Worm (Caenorhabditis elegans) whole organism, L3 larva: ENCODE data around the gene D2096.11.
"Not testable (repeated sequence)": the region's sequence is repeated elsewhere in the genome, so short reads cannot be mapped to it uniquely, and the experiment has no call there.

Experiments used
- ZK546.5 ChIP-seq: sonication (generic microtip); optimal IDR thresholded peaks from 2 replicates; lab custom pipeline; 2017; ENCODE audit warnings: missing biosample characterization, missing genetic modification characterization
- aly-2 ChIP-seq: fragments of 150-350 bp; optimal IDR thresholded peaks from 2 replicates; lab custom pipeline; 2014; ENCODE audit warnings: missing biosample characterization, missing genetic modification characterization
- ceh-16 ChIP-seq: sonication (generic microtip); optimal IDR thresholded peaks from 2 replicates; lab custom pipeline; 2017; ENCODE audit warnings: missing biosample characterization, missing genetic modification characterization
- ceh-28 ChIP-seq: fragments of 150-350 bp; optimal IDR thresholded peaks from 2 replicates; lab custom pipeline; 2014; ENCODE audit warnings: missing biosample characterization, missing genetic modification reagents, missing genetic modification characterization
- ceh-82 ChIP-seq: fragments of 150-350 bp; optimal IDR thresholded peaks from 2 replicates; lab custom pipeline; 2014; ENCODE audit warnings: missing biosample characterization, missing genetic modification characterization
- daf-12 ChIP-seq: fragments of 150-350 bp; optimal IDR thresholded peaks from 2 replicates; lab custom pipeline; 2014; ENCODE audit warnings: missing biosample characterization, missing genetic modification reagents, missing genetic modification characterization
- egl-27 ChIP-seq: sonication (generic microtip); optimal IDR thresholded peaks from 4 replicates; lab custom pipeline; 2017; ENCODE audit warnings: missing biosample characterization, missing genetic modification reagents, missing genetic modification characterization
- egl-5 ChIP-seq: fragments of 150-350 bp; optimal IDR thresholded peaks from 2 replicates; lab custom pipeline; 2017; ENCODE audit warnings: missing biosample characterization, missing genetic modification reagents, missing genetic modification characterization, inconsistent platforms
- elt-1 ChIP-seq: fragments of 150-350 bp; optimal IDR thresholded peaks from 2 replicates; lab custom pipeline; 2014; ENCODE audit warnings: missing biosample characterization, missing genetic modification characterization
- elt-2 ChIP-seq: sonication (generic microtip); optimal IDR thresholded peaks from 2 replicates; lab custom pipeline; 2016; ENCODE audit warnings: missing genetic modification reagents, mild to moderate bottlenecking, missing genetic modification characterization, missing compliant biosample characterization
- elt-3 ChIP-seq, 3 experiments: fragments of 150-350 bp in 1 of 3; sonication (generic microtip) in 2 of 3; optimal IDR thresholded peaks; 2 replicates in 2 of 3; 4 replicates in 1 of 3; lab custom pipeline; 2014 to 2017; ENCODE audit warnings: missing biosample characterization in 3 of 3, missing genetic modification characterization in 3 of 3
- eor-1 ChIP-seq, 2 experiments: fragments of 150-350 bp; optimal IDR thresholded peaks; 2 replicates each; lab custom pipeline; 2014 to 2018; ENCODE audit warnings: missing biosample characterization in 2 of 2, missing genetic modification characterization in 2 of 2
- fkh-10 ChIP-seq: sonication (generic microtip); optimal IDR thresholded peaks from 2 replicates; lab custom pipeline; 2017; ENCODE audit warnings: missing biosample characterization, missing genetic modification reagents, missing genetic modification characterization
- fos-1 ChIP-seq: fragments of 150-350 bp; optimal IDR thresholded peaks from 2 replicates; lab custom pipeline; 2014; ENCODE audit warnings: missing biosample characterization, missing genetic modification characterization
- hmg-11 ChIP-seq: sonication (generic microtip); optimal IDR thresholded peaks from 2 replicates; lab custom pipeline; 2016; ENCODE audit warnings: missing genetic modification characterization, missing compliant biosample characterization
- jun-1 ChIP-seq: fragments of 150-350 bp; optimal IDR thresholded peaks from 2 replicates; lab custom pipeline; 2014; ENCODE audit warnings: missing biosample characterization, missing genetic modification reagents, missing genetic modification characterization
- lin-15B ChIP-seq: fragments of 150-350 bp; optimal IDR thresholded peaks from 2 replicates; lab custom pipeline; 2014; ENCODE audit warnings: missing biosample characterization, missing genetic modification characterization
- lin-39 ChIP-seq: fragments of 150-350 bp; optimal IDR thresholded peaks from 2 replicates; lab custom pipeline; 2018; ENCODE audit warnings: missing biosample characterization, missing genetic modification reagents, missing genetic modification characterization
- lsy-12 ChIP-seq: sonication (generic microtip); optimal IDR thresholded peaks from 2 replicates; lab custom pipeline; 2016; ENCODE audit warnings: mild to moderate bottlenecking, missing genetic modification characterization, missing compliant biosample characterization
- mdl-1 ChIP-seq: fragments of 150-350 bp; optimal IDR thresholded peaks from 2 replicates; lab custom pipeline; 2014; ENCODE audit warnings: missing biosample characterization, missing genetic modification characterization
- nhr-11 ChIP-seq: fragments of 150-350 bp; optimal IDR thresholded peaks from 2 replicates; lab custom pipeline; 2014; ENCODE audit warnings: missing biosample characterization, missing genetic modification characterization
- nhr-12 ChIP-seq: fragments of 150-350 bp; optimal IDR thresholded peaks from 2 replicates; lab custom pipeline; 2014; ENCODE audit warnings: missing biosample characterization, missing genetic modification characterization
- nhr-23 ChIP-seq: fragments of 150-350 bp; optimal IDR thresholded peaks from 2 replicates; lab custom pipeline; 2014; ENCODE audit warnings: missing biosample characterization, missing genetic modification reagents, missing genetic modification characterization
- nhr-25 ChIP-seq: sonication (generic microtip); optimal IDR thresholded peaks from 2 replicates; lab custom pipeline; 2017; ENCODE audit warnings: missing biosample characterization, missing genetic modification characterization
- nhr-43 ChIP-seq: sonication (generic microtip); optimal IDR thresholded peaks from 2 replicates; lab custom pipeline; 2016; ENCODE audit warnings: mild to moderate bottlenecking, missing genetic modification characterization, missing compliant biosample characterization; ENCODE audit not compliant: poor library complexity, severe bottlenecking
- nhr-76 ChIP-seq: fragments of 150-350 bp; sonication (generic microtip); optimal IDR thresholded peaks from 5 replicates; lab custom pipeline; 2014; ENCODE audit warnings: missing biosample characterization, missing genetic modification characterization
- nhr-77 ChIP-seq: fragments of 150-350 bp; optimal IDR thresholded peaks from 2 replicates; lab custom pipeline; 2014; ENCODE audit warnings: missing biosample characterization, missing genetic modification characterization
- pha-4 ChIP-seq: fragments of 150-350 bp; optimal IDR thresholded peaks from 2 replicates; lab custom pipeline; 2014; ENCODE audit warnings: missing biosample characterization, missing genetic modification reagents, missing genetic modification characterization
- pqm-1 ChIP-seq: fragments of 150-350 bp; optimal IDR thresholded peaks from 2 replicates; lab custom pipeline; 2017; ENCODE audit warnings: missing biosample characterization, missing genetic modification characterization, inconsistent platforms
- sea-2 ChIP-seq: fragments of 150-350 bp; sonication (generic microtip); optimal IDR thresholded peaks from 4 replicates; lab custom pipeline; 2014; ENCODE audit warnings: missing biosample characterization, missing genetic modification reagents, missing genetic modification characterization
- skn-1 ChIP-seq: fragments of 150-350 bp; optimal IDR thresholded peaks from 2 replicates; lab custom pipeline; 2014; ENCODE audit warnings: missing biosample characterization, missing genetic modification characterization
- snpc-4 ChIP-seq: fragments of 150-350 bp; optimal IDR thresholded peaks from 2 replicates; lab custom pipeline; 2014; ENCODE audit warnings: missing biosample characterization, missing genetic modification characterization
- tbx-2 ChIP-seq: sonication (generic microtip); optimal IDR thresholded peaks from 2 replicates; lab custom pipeline; 2016; ENCODE audit warnings: mild to moderate bottlenecking, missing genetic modification characterization, missing compliant biosample characterization
- unc-39 ChIP-seq: sonication (generic microtip); optimal IDR thresholded peaks from 4 replicates; lab custom pipeline; 2017; ENCODE audit warnings: missing biosample characterization, missing genetic modification characterization
- zag-1 ChIP-seq: fragments of 150-350 bp; optimal IDR thresholded peaks from 2 replicates; lab custom pipeline; 2014; ENCODE audit warnings: missing biosample characterization, missing genetic modification characterization
- ztf-4 ChIP-seq: fragments of 150-350 bp; optimal IDR thresholded peaks from 2 replicates; lab custom pipeline; 2014; ENCODE audit warnings: missing biosample characterization, missing genetic modification characterization

D2096.11 gene

ce11 chrIV:8397814-8398213 is 3.8 kb upstream of the D2096.11 start:
- no peak for TF ChIP-seq ceh-16
- no peak for TF ChIP-seq ZK546.5 (tag; lab: Kevin White, UChicago)
- TF ChIP-seq fos-1 (tag; lab: Kevin White, UChicago), result no peak
- no peak for TF ChIP-seq fkh-10 (GFP tag; lab: Kevin White, UChicago)
- no peak for TF ChIP-seq lsy-12 (tag; lab: Kevin White, UChicago)
- no peak for TF ChIP-seq lin-15B (tag; lab: Kevin White, UChicago)
- TF ChIP-seq nhr-77, result no peak
- TF ChIP-seq mdl-1 (tag; lab: Kevin White, UChicago), result no peak
- TF ChIP-seq nhr-76 (tag; lab: Kevin White, UChicago), result no peak
- TF ChIP-seq tbx-2 (tag; lab: Kevin White, UChicago), result no peak
- no peak for TF ChIP-seq jun-1 (tag; lab: Kevin White, UChicago)
- no peak for TF ChIP-seq hmg-11 (tag; lab: Kevin White, UChicago)
- TF ChIP-seq unc-39 (tag; lab: Kevin White, UChicago), result no peak

- TF ChIP-seq nhr-25 (tag; lab: Kevin White, UChicago), result no peak
- no peak for TF ChIP-seq daf-12 (tag; lab: Kevin White, UChicago)
- no peak for TF ChIP-seq fkh-10 (GFP tag; lab: Kevin White, UChicago)
- no peak for TF ChIP-seq egl-5 (tag; lab: Kevin White, UChicago)
- TF ChIP-seq elt-3 (tag; optimal IDR thresholded peaks at IDR 0.05; lab: Kevin White, UChicago), result no peak
- TF ChIP-seq ZK546.5 (tag; lab: Kevin White, UChicago), result no peak
- no peak for TF ChIP-seq lin-39
- TF ChIP-seq nhr-43 (tag; lab: Kevin White, UChicago), result no peak
- no peak for TF ChIP-seq zag-1 (tag; lab: Kevin White, UChicago)
- TF ChIP-seq snpc-4 (tag; lab: Kevin White, UChicago), result no peak
- TF ChIP-seq skn-1 (tag; lab: Kevin White, UChicago), result no peak
- no peak for TF ChIP-seq aly-2 (tag; lab: Kevin White, UChicago)
- TF ChIP-seq nhr-11 (tag; lab: Kevin White, UChicago), result no peak
- no peak for TF ChIP-seq hmg-11 (tag; lab: Kevin White, UChicago)
- TF ChIP-seq elt-1 (tag; lab: Kevin White, UChicago), result no peak
- TF ChIP-seq lin-15B (tag; lab: Kevin White, UChicago), result no peak
- TF ChIP-seq egl-27, result no peak
- no peak for TF ChIP-seq fos-1 (tag; lab: Kevin White, UChicago)
- no peak for TF ChIP-seq sea-2
Measured at ce11 chrIV:8396348-8396747, 2.3 kb upstream of the D2096.11 start, which contains the start of gene timm-17B.2. Gene timm-17B.2, plus strand, starts transcription at chrIV:8396648.

- not testable (repeated sequence) for TF ChIP-seq elt-3 (tag; optimal IDR thresholded peaks at IDR 0.05; lab: Kevin White, UChicago); nhr-43 (tag; lab: Kevin White, UChicago); nhr-23 (tag; lab: Kevin White, UChicago)
Measured at ce11 chrIV:8389139-8389538, 4.9 kb downstream of the D2096.11 start, which contains the start of gene D2096.10. Gene D2096.10, minus strand, starts transcription at chrIV:8389239.

- no peak for TF ChIP-seq egl-27
- no peak for TF ChIP-seq nhr-43 (tag; lab: Kevin White, UChicago)
- no peak for TF ChIP-seq zag-1 (tag; lab: Kevin White, UChicago)
- no peak for TF ChIP-seq elt-3 (tag; optimal IDR thresholded peaks at IDR 0.05; lab: Kevin White, UChicago)
- no peak for TF ChIP-seq ztf-4 (tag; lab: Kevin White, UChicago)
- TF ChIP-seq ceh-28 (tag; lab: Kevin White, UChicago), result no peak
- no peak for TF ChIP-seq egl-5 (tag; lab: Kevin White, UChicago)
- TF ChIP-seq tbx-2 (tag; lab: Kevin White, UChicago), result no peak
- TF ChIP-seq nhr-23 (tag; lab: Kevin White, UChicago), result no peak
- no peak for TF ChIP-seq elt-2 (tag; lab: Kevin White, UChicago)
- no peak for TF ChIP-seq nhr-12 (tag; lab: Kevin White, UChicago)
Measured at ce11 chrIV:8385662-8386061, 8.3 kb downstream of the D2096.11 start.

ce11 chrIV:8384737-8385136 is 9.3 kb downstream of the D2096.11 start:
- TF ChIP-seq pqm-1 (tag; lab: Kevin White, UChicago), result no peak
- no peak for TF ChIP-seq ceh-82
- TF ChIP-seq lin-39, result no peak
- TF ChIP-seq pha-4 (tag; lab: Kevin White, UChicago), result no peak
- TF ChIP-seq eor-1 (tag; optimal IDR thresholded peaks at IDR 0.05; lab: Kevin White, UChicago), result no peak
- no peak for TF ChIP-seq jun-1 (tag; lab: Kevin White, UChicago)
- TF ChIP-seq ZK546.5 (tag; lab: Kevin White, UChicago), result no peak
